Fruit fly (Drosophila melanogaster) whole organism, embryonic: Measurements from ENCODE around the gene CG4854.

Experiments
- CG10147 ChIP-seq: fragments of 200-800 bp; sonication (Bioruptor generic); optimal IDR thresholded peaks from 2 replicates; lab custom pipeline; 2019; ENCODE audit warnings: missing biosample characterization, mild to moderate bottlenecking, missing genetic modification characterization, moderate library complexity
- CG10366 ChIP-seq: fragments of 200-800 bp; sonication (Bioruptor generic); IDR thresholded peaks from 2 replicates; pipeline ENCODE4 v1.3.6; 2022; ENCODE audit warnings: missing biosample characterization, missing genetic modification characterization
- CG11247 ChIP-seq: fragments of 200-800 bp; sonication (Bioruptor generic); IDR thresholded peaks from 2 replicates; pipeline ENCODE4 v1.3.6; 2022; ENCODE audit warnings: missing biosample characterization, missing genetic modification characterization
- CG11723 ChIP-seq: fragments of 200-800 bp; sonication (Bioruptor generic); optimal IDR thresholded peaks from 2 replicates; lab custom pipeline; 2017; ENCODE audit warnings: missing biosample characterization, mild to moderate bottlenecking, missing genetic modification characterization
- CG12236 ChIP-seq: fragments of 200-800 bp; sonication (Bioruptor generic); optimal IDR thresholded peaks from 2 replicates; lab custom pipeline; 2016; ENCODE audit warnings: missing biosample characterization, missing genetic modification characterization
- CG13123 ChIP-seq: fragments of 200-800 bp; sonication (Bioruptor generic); optimal IDR thresholded peaks from 2 replicates; lab custom pipeline; 2016; ENCODE audit warnings: missing biosample characterization, missing genetic modification characterization
- CG13296 ChIP-seq: fragments of 200-800 bp; sonication (Bioruptor generic); optimal IDR thresholded peaks from 3 replicates; lab custom pipeline; 2018; ENCODE audit warnings: missing biosample characterization, mild to moderate bottlenecking, missing genetic modification characterization
- CG15514 ChIP-seq: fragments of 200-800 bp; sonication (Bioruptor generic); optimal IDR thresholded peaks from 3 replicates; lab custom pipeline; 2017; ENCODE audit warnings: missing biosample characterization, missing genetic modification characterization, mild to moderate bottlenecking, moderate library complexity, missing genetic modification reagents
- CG17186 ChIP-seq: fragments of 200-800 bp; sonication (Bioruptor generic); optimal IDR thresholded peaks from 3 replicates; lab custom pipeline; 2017; ENCODE audit warnings: missing biosample characterization, missing genetic modification reagents, missing genetic modification characterization
- CG17568 ChIP-seq: fragments of 200-800 bp; sonication (Bioruptor generic); optimal IDR thresholded peaks from 2 replicates; lab custom pipeline; 2018; ENCODE audit warnings: missing biosample characterization, mild to moderate bottlenecking, missing genetic modification characterization, moderate library complexity
- CG2120 ChIP-seq: fragments of 200-800 bp; sonication (Bioruptor generic); optimal IDR thresholded peaks from 3 replicates; lab custom pipeline; 2016; ENCODE audit warnings: missing biosample characterization, missing genetic modification characterization
- CG31441 ChIP-seq: fragments of 200-800 bp; sonication (Bioruptor generic); IDR thresholded peaks from 2 replicates; pipeline ENCODE4 v1.3.6; 2022; ENCODE audit warnings: missing biosample characterization, missing genetic modification characterization
- CG32772 ChIP-seq: fragments of 200-800 bp; sonication (Bioruptor generic); IDR thresholded peaks from 2 replicates; pipeline ENCODE4 v1.3.6; 2022; ENCODE audit warnings: missing biosample characterization, missing genetic modification characterization
- CG4328 ChIP-seq: fragments of 200-800 bp; sonication (Bioruptor generic); optimal IDR thresholded peaks from 3 replicates; lab custom pipeline; 2017; ENCODE audit warnings: missing biosample characterization, missing genetic modification reagents, missing genetic modification characterization
- CG4360 ChIP-seq: fragments of 200-800 bp; sonication (Bioruptor generic); IDR thresholded peaks from 2 replicates; pipeline ENCODE4 v1.3.6; 2022; ENCODE audit warnings: missing biosample characterization, missing genetic modification characterization
- CG4404 ChIP-seq: fragments of 200-800 bp; sonication (Bioruptor generic); IDR thresholded peaks from 2 replicates; pipeline ENCODE4 v1.3.6; 2022; ENCODE audit warnings: missing biosample characterization, missing genetic modification characterization
- CG6765 ChIP-seq: fragments of 200-800 bp; sonication (Bioruptor generic); optimal IDR thresholded peaks from 3 replicates; lab custom pipeline; 2017; ENCODE audit warnings: missing biosample characterization, mild to moderate bottlenecking, missing genetic modification characterization
- CG8089 ChIP-seq: fragments of 200-800 bp; sonication (Bioruptor generic); optimal IDR thresholded peaks from 3 replicates; lab custom pipeline; 2016; ENCODE audit warnings: missing biosample characterization, missing genetic modification characterization
- CHES-1-like ChIP-seq: fragments of 200-800 bp; sonication (Bioruptor generic); optimal IDR thresholded peaks from 2 replicates; lab custom pipeline; 2016; ENCODE audit warnings: missing biosample characterization, missing genetic modification characterization
- D19B ChIP-seq: fragments of 200-800 bp; sonication (Bioruptor generic); optimal IDR thresholded peaks from 2 replicates; lab custom pipeline; 2017; ENCODE audit warnings: missing biosample characterization, mild to moderate bottlenecking, missing genetic modification characterization
- Dad ChIP-seq: fragments of 200-800 bp; sonication (Bioruptor generic); optimal IDR thresholded peaks from 3 replicates; lab custom pipeline; 2016; ENCODE audit warnings: missing biosample characterization, missing genetic modification characterization
- Dip2 ChIP-seq: fragments of 200-800 bp; sonication (Bioruptor generic); IDR thresholded peaks from 2 replicates; pipeline ENCODE4 v1.3.6; 2022; ENCODE audit warnings: missing biosample characterization, missing genetic modification characterization
- Doc3 ChIP-seq: fragments of 200-800 bp; sonication (Bioruptor generic); IDR thresholded peaks from 3 replicates; pipeline ENCODE4 v1.3.6; 2022; ENCODE audit warnings: missing biosample characterization, missing genetic modification characterization; ENCODE audit not compliant: partially characterized antibody
- Elba2 ChIP-seq: fragments of 200-800 bp; sonication (Bioruptor generic); optimal IDR thresholded peaks from 3 replicates; lab custom pipeline; 2016; ENCODE audit warnings: missing biosample characterization, missing genetic modification characterization
- Fer3 ChIP-seq: fragments of 200-800 bp; sonication (Bioruptor generic); optimal IDR thresholded peaks from 2 replicates; lab custom pipeline; 2018; ENCODE audit warnings: missing biosample characterization, mild to moderate bottlenecking, missing genetic modification characterization, moderate library complexity
- HLH54F ChIP-seq: fragments of 200-800 bp; sonication (Bioruptor generic); optimal IDR thresholded peaks from 3 replicates; lab custom pipeline; 2016; ENCODE audit warnings: missing biosample characterization, missing genetic modification characterization
- Hmr ChIP-seq: fragments of 200-800 bp; sonication (Bioruptor generic); optimal IDR thresholded peaks from 3 replicates; lab custom pipeline; 2017; ENCODE audit warnings: mild to moderate bottlenecking, missing biosample characterization, missing genetic modification reagents, missing genetic modification characterization
- NC2α ChIP-seq: fragments of 200-800 bp; sonication (Bioruptor generic); optimal IDR thresholded peaks from 2 replicates; lab custom pipeline; 2016; ENCODE audit warnings: missing biosample characterization, missing genetic modification characterization
- NC2β ChIP-seq: fragments of 200-800 bp; sonication (Bioruptor generic); optimal IDR thresholded peaks from 2 replicates; lab custom pipeline; 2016; ENCODE audit warnings: missing biosample characterization, missing genetic modification characterization
- Nf-YA ChIP-seq: fragments of 200-800 bp; sonication (Bioruptor generic); IDR thresholded peaks from 2 replicates; pipeline ENCODE4 v1.3.6; 2022; ENCODE audit warnings: missing biosample characterization, missing genetic modification characterization
- Tbp ChIP-seq: fragments of >200 bp; optimal IDR thresholded peaks from 2 replicates; lab custom pipeline; 2018; ENCODE audit warnings: missing biosample characterization, missing genetic modification characterization
- ash1 ChIP-seq: fragments of 200-800 bp; sonication (Bioruptor generic); optimal IDR thresholded peaks from 2 replicates; lab custom pipeline; 2018; ENCODE audit warnings: missing biosample characterization, mild to moderate bottlenecking, missing genetic modification characterization
- bowl ChIP-seq: fragments of 200-800 bp; sonication (Bioruptor generic); IDR thresholded peaks from 2 replicates; pipeline ENCODE4 v1.3.6; 2022; ENCODE audit warnings: missing biosample characterization, missing genetic modification characterization
- br ChIP-seq: fragments of >200 bp; optimal IDR thresholded peaks from 2 replicates; lab custom pipeline; 2017
- ci ChIP-seq: fragments of 200-800 bp; sonication (Bioruptor generic); IDR thresholded peaks from 3 replicates; pipeline ENCODE4 v1.3.6; 2022; ENCODE audit warnings: missing biosample characterization, missing genetic modification characterization
- da ChIP-seq: fragments of 200-800 bp; sonication (Bioruptor generic); optimal IDR thresholded peaks from 2 replicates; lab custom pipeline; 2016; ENCODE audit warnings: missing biosample characterization, missing genetic modification characterization
- dm ChIP-seq: fragments of 200-800 bp; sonication (Bioruptor generic); optimal IDR thresholded peaks from 3 replicates; lab custom pipeline; 2016; ENCODE audit warnings: missing biosample characterization, missing genetic modification characterization
- esg ChIP-seq: fragments of 200-800 bp; sonication (Bioruptor generic); conservative IDR thresholded peaks from 2 replicates; pipeline ENCODE4 v1.3.6; 2022; ENCODE audit warnings: missing biosample characterization, missing genetic modification characterization
- fd96Cb ChIP-seq: fragments of 200-800 bp; sonication (Bioruptor generic); optimal IDR thresholded peaks from 2 replicates; lab custom pipeline; 2018; ENCODE audit warnings: missing biosample characterization, mild to moderate bottlenecking, missing genetic modification characterization, moderate library complexity
- grau ChIP-seq: fragments of 200-800 bp; optimal IDR thresholded peaks from 3 replicates; lab custom pipeline; 2019; ENCODE audit warnings: missing biosample characterization, mild to moderate bottlenecking, missing genetic modification characterization, moderate library complexity
- ind ChIP-seq: fragments of 200-800 bp; sonication (Bioruptor generic); optimal IDR thresholded peaks from 3 replicates; lab custom pipeline; 2016; ENCODE audit warnings: missing biosample characterization, missing genetic modification characterization
- kay ChIP-seq: fragments of 200-800 bp; sonication (Bioruptor generic); optimal IDR thresholded peaks from 2 replicates; lab custom pipeline; 2016; ENCODE audit warnings: missing biosample characterization, missing genetic modification characterization
- klu ChIP-seq: fragments of 200-800 bp; sonication (Bioruptor generic); IDR thresholded peaks from 2 replicates; pipeline ENCODE4 v1.3.6; 2022; ENCODE audit warnings: missing biosample characterization, missing genetic modification characterization
- lab ChIP-seq: fragments of 200-800 bp; sonication (Bioruptor generic); optimal IDR thresholded peaks from 3 replicates; lab custom pipeline; 2017; ENCODE audit warnings: missing biosample characterization, missing genetic modification characterization, mild to moderate bottlenecking, moderate library complexity, missing genetic modification reagents
- luna ChIP-seq: fragments of 200-800 bp; sonication (Bioruptor generic); optimal IDR thresholded peaks from 2 replicates; lab custom pipeline; 2016; ENCODE audit warnings: missing biosample characterization, missing genetic modification characterization
- mirr ChIP-seq: fragments of 200-800 bp; sonication (Bioruptor generic); optimal IDR thresholded peaks from 3 replicates; lab custom pipeline; 2018; ENCODE audit warnings: missing biosample characterization, mild to moderate bottlenecking, missing genetic modification characterization
- pho ChIP-seq: fragments of 200-800 bp; sonication (Bioruptor generic); optimal IDR thresholded peaks from 2 replicates; lab custom pipeline; 2016; ENCODE audit warnings: missing biosample characterization, missing genetic modification characterization
- repo ChIP-seq: fragments of 200-800 bp; sonication (Bioruptor generic); optimal IDR thresholded peaks from 2 replicates; lab custom pipeline; 2016; ENCODE audit warnings: missing biosample characterization, missing genetic modification characterization
- sens ChIP-seq: fragments of 200-800 bp; sonication (Bioruptor generic); peaks from one replicate; lab custom pipeline; 2016; ENCODE audit warnings: missing biosample characterization, missing genetic modification characterization
- slp2 ChIP-seq: fragments of 200-800 bp; sonication (Bioruptor generic); optimal IDR thresholded peaks from 2 replicates; lab custom pipeline; 2016; ENCODE audit warnings: missing biosample characterization, missing genetic modification characterization
- sob ChIP-seq: fragments of 200-800 bp; sonication (Bioruptor generic); IDR thresholded peaks from 2 replicates; pipeline ENCODE4 v1.3.6; 2022; ENCODE audit warnings: missing biosample characterization, missing genetic modification characterization
- yki ChIP-seq: fragments of >200 bp; optimal IDR thresholded peaks from 3 replicates; lab custom pipeline; 2018

CG4854 gene

dm6 chr3R:20021152-20021769 lies 6.6 kb upstream of the CG4854 start, which contains the start of the genes PIG-L and psidin (continued):
- peak; percentile 70 for TF ChIP-seq CG17186
- TF ChIP-seq lab: no peak
- peak; percentile 58 for TF ChIP-seq CHES-1-like
- peak; percentile 90 for TF ChIP-seq pho (GFP tag; lab: Kevin White, UChicago)
- peak; percentile 93 for TF ChIP-seq grau
- TF ChIP-seq CG31441: peak; percentile 92
- peak; percentile 85 for TF ChIP-seq HLH54F (GFP tag; lab: Kevin White, UChicago)
- peak; percentile 93 for TF ChIP-seq CG2120 (GFP tag; lab: Kevin White, UChicago)
- no peak for TF ChIP-seq Nf-YA (GFP tag; lab: Robert Waterston, UW)
- TF ChIP-seq esg (GFP tag; lab: Robert Waterston, UW): peak; percentile 67
- peak; percentile 72 for TF ChIP-seq sob (GFP tag; lab: Robert Waterston, UW)
- TF ChIP-seq Dad (GFP tag; lab: Kevin White, UChicago): peak; percentile 56
- TF ChIP-seq CG10147 (GFP tag; lab: Kevin White, UChicago): no peak
- peak; percentile 12 for TF ChIP-seq NC2α
- peak; percentile 80 for TF ChIP-seq NC2β (GFP tag; lab: Kevin White, UChicago)
- TF ChIP-seq CG6765: no peak
- TF ChIP-seq CG13296: peak; percentile 53
- peak; percentile 97 for TF ChIP-seq sens (GFP tag; lab: Kevin White, UChicago)
- peak; percentile 88 for TF ChIP-seq Elba2
- TF ChIP-seq dm (GFP tag; lab: Kevin White, UChicago): peak; percentile 69
- peak; percentile 36 for TF ChIP-seq repo (GFP tag; lab: Kevin White, UChicago)
- TF ChIP-seq CG4328: peak; percentile 45
- peak; percentile 82 for TF ChIP-seq Hmr
- peak; percentile 62 for TF ChIP-seq luna (GFP tag; lab: Kevin White, UChicago)
- peak; percentile 58 for TF ChIP-seq CG12236 (GFP tag; lab: Kevin White, UChicago)
- TF ChIP-seq da: peak; percentile 50
- no peak for TF ChIP-seq CG4360
- TF ChIP-seq mirr (GFP tag; lab: Kevin White, UChicago): no peak
- TF ChIP-seq CG8089 (GFP tag; lab: Kevin White, UChicago): peak; percentile 56
- no peak for TF ChIP-seq ash1 (GFP tag; lab: Kevin White, UChicago)
- TF ChIP-seq br (lab: Kevin White, UChicago): no peak
- TF ChIP-seq CG10366: peak; percentile 87
- TF ChIP-seq CG11247: peak; percentile 60; the same call in 1 of the 2 replicates
- peak; percentile 56 for TF ChIP-seq CG11723
- peak; percentile 66 for TF ChIP-seq ci
- TF ChIP-seq yki: no peak
- peak; percentile 46 for TF ChIP-seq kay (GFP tag; lab: Kevin White, UChicago)
- TF ChIP-seq slp2 (GFP tag; lab: Kevin White, UChicago): peak; percentile 77
- peak; percentile 64 for TF ChIP-seq CG4404 (GFP tag; lab: Robert Waterston, UW)
- TF ChIP-seq bowl: 0 out of 2 replicates have a peak, but pooled peaks have one; percentile 23
- TF ChIP-seq Dip2 (GFP tag; lab: Robert Waterston, UW): no peak
- TF ChIP-seq fd96Cb (tag; lab: Kevin White, UChicago): peak; percentile 72
- peak; percentile 29 for TF ChIP-seq CG15514
- TF ChIP-seq CG17568 (GFP tag; lab: Kevin White, UChicago): no peak
- peak; percentile 51 for TF ChIP-seq CG32772 (GFP tag; lab: Robert Waterston, UW)
- TF ChIP-seq Fer3 (tag; lab: Kevin White, UChicago): peak; percentile 59
- TF ChIP-seq klu: peak; percentile 83
- peak; percentile 63 for TF ChIP-seq CG13123
- TF ChIP-seq Tbp (GFP tag; lab: Kevin White, UChicago): no peak
- TF ChIP-seq D19B (GFP tag; lab: Kevin White, UChicago): no peak
- TF ChIP-seq Doc3: peak; percentile 97
- TF ChIP-seq ind (GFP tag; lab: Kevin White, UChicago): peak; percentile 84
